Fruit fly (Drosophila melanogaster) whole organism, pupa: Measurements from ENCODE around the gene Pus10.

Experiments
- CG12605 ChIP-seq: fragments of 200-800 bp; sonication (Bioruptor generic); IDR thresholded peaks from 2 replicates; pipeline ENCODE4 v1.3.6; 2022; ENCODE audit warnings: missing biosample characterization, missing genetic modification characterization
- CG14655 ChIP-seq: fragments of 200-800 bp; sonication (Bioruptor generic); optimal IDR thresholded peaks from 3 replicates; lab custom pipeline; 2017; ENCODE audit warnings: mild to moderate bottlenecking, missing biosample characterization, missing genetic modification reagents, missing genetic modification characterization
- CG32121 ChIP-seq: fragments of 200-800 bp; sonication (Bioruptor generic); IDR thresholded peaks from 2 replicates; pipeline ENCODE4 v1.3.6; 2022; ENCODE audit warnings: missing biosample characterization, missing genetic modification characterization
- CG8301 ChIP-seq: fragments of 200-800 bp; sonication (Bioruptor generic); optimal IDR thresholded peaks from 2 replicates; lab custom pipeline; 2018; ENCODE audit warnings: missing biosample characterization, mild to moderate bottlenecking, missing genetic modification characterization
- EcR ChIP-seq: fragments of 200-800 bp; sonication (Bioruptor generic); optimal IDR thresholded peaks from 3 replicates; lab custom pipeline; 2019; ENCODE audit warnings: missing biosample characterization, missing genetic modification characterization, mild to moderate bottlenecking, moderate library complexity, missing genetic modification reagents
- Ets98B ChIP-seq: fragments of 200-800 bp; sonication (Bioruptor generic); IDR thresholded peaks from 2 replicates; pipeline ENCODE4 v1.3.6; 2022; ENCODE audit warnings: missing biosample characterization, missing genetic modification characterization
- Pif1A ChIP-seq: fragments of 200-800 bp; sonication (Bioruptor generic); optimal IDR thresholded peaks from 3 replicates; lab custom pipeline; 2016; ENCODE audit warnings: missing biosample characterization, missing genetic modification characterization
- Pif1B ChIP-seq: fragments of 200-800 bp; sonication (Bioruptor generic); optimal IDR thresholded peaks from 3 replicates; lab custom pipeline; 2016; ENCODE audit warnings: missing biosample characterization, missing genetic modification characterization
- Snoo ChIP-seq: fragments of 200-800 bp; sonication (Bioruptor generic); optimal IDR thresholded peaks from 3 replicates; lab custom pipeline; 2017; ENCODE audit warnings: missing biosample characterization, mild to moderate bottlenecking, missing genetic modification characterization, inconsistent platforms

dm6 chr2L:136747-137709, 18.1 kb downstream of the Pus10 start:
- TF ChIP-seq EcR (GFP tag; lab: Kevin White, UChicago) (peak; percentile 14), Ets98B (GFP tag; lab: Robert Waterston, UW) (no peak), CG8301 (tag; lab: Kevin White, UChicago) (no peak), Snoo (tag; lab: Kevin White, UChicago) (peak; percentile 40), CG14655 (no peak), CG12605 (GFP tag; lab: Robert Waterston, UW) (no peak), CG32121 (GFP tag; lab: Robert Waterston, UW) (no peak), Pif1A (no peak), Pif1B (GFP tag; lab: Kevin White, UChicago) (no peak)
